Fruit fly (Drosophila melanogaster) whole organism, embryonic: ENCODE measurements around the gene temp.

Experiments
- B-H2 ChIP-seq: fragments of 200-800 bp; sonication (Bioruptor generic); optimal IDR thresholded peaks from 2 replicates; lab custom pipeline; 2018; ENCODE audit warnings: missing biosample characterization, mild to moderate bottlenecking, missing genetic modification characterization
- CG11085 ChIP-seq: fragments of 200-800 bp; sonication (Bioruptor generic); IDR thresholded peaks from 2 replicates; pipeline ENCODE4 v1.3.6; 2022; ENCODE audit warnings: missing biosample characterization, missing genetic modification characterization
- CG11695 ChIP-seq: fragments of 200-800 bp; sonication (Bioruptor generic); IDR thresholded peaks from 3 replicates; pipeline ENCODE4 v1.3.6; 2022; ENCODE audit warnings: missing biosample characterization, missing genetic modification characterization
- CG12071 ChIP-seq: fragments of 200-800 bp; sonication (Bioruptor generic); optimal IDR thresholded peaks from 3 replicates; lab custom pipeline; 2018; ENCODE audit warnings: missing biosample characterization, mild to moderate bottlenecking, missing genetic modification characterization
- CG12104 ChIP-seq: fragments of 200-800 bp; sonication (Bioruptor generic); optimal IDR thresholded peaks from 3 replicates; lab custom pipeline; 2016; ENCODE audit warnings: missing biosample characterization, missing genetic modification characterization
- CG12299 ChIP-seq: fragments of 200-800 bp; sonication (Bioruptor generic); optimal IDR thresholded peaks from 2 replicates; lab custom pipeline; 2018; ENCODE audit warnings: missing biosample characterization, mild to moderate bottlenecking, missing genetic modification characterization
- CG12744 ChIP-seq: fragments of 200-800 bp; sonication (Bioruptor generic); optimal IDR thresholded peaks from 2 replicates; lab custom pipeline; 2016; ENCODE audit warnings: missing biosample characterization, missing genetic modification characterization
- CG13287 ChIP-seq: fragments of 200-800 bp; sonication (Bioruptor generic); IDR thresholded peaks from 2 replicates; pipeline ENCODE4 v1.3.6; 2022; ENCODE audit warnings: missing biosample characterization, missing genetic modification characterization; ENCODE audit not compliant: partially characterized antibody
- CG15514 ChIP-seq: fragments of 200-800 bp; sonication (Bioruptor generic); optimal IDR thresholded peaks from 3 replicates; lab custom pipeline; 2017; ENCODE audit warnings: missing biosample characterization, missing genetic modification characterization, mild to moderate bottlenecking, moderate library complexity, missing genetic modification reagents
- CG16863 ChIP-seq: fragments of 200-800 bp; sonication (Bioruptor generic); optimal IDR thresholded peaks from 3 replicates; lab custom pipeline; 2016; ENCODE audit warnings: missing biosample characterization, missing genetic modification characterization
- CG17912 ChIP-seq: fragments of 200-800 bp; sonication (Bioruptor generic); optimal IDR thresholded peaks from 2 replicates; lab custom pipeline; 2018; ENCODE audit warnings: missing biosample characterization, mild to moderate bottlenecking, missing genetic modification characterization
- CG18619 ChIP-seq: fragments of 200-800 bp; sonication (Bioruptor generic); optimal IDR thresholded peaks from 3 replicates; lab custom pipeline; 2017; ENCODE audit warnings: missing biosample characterization, mild to moderate bottlenecking, missing genetic modification characterization
- CG2129 ChIP-seq: fragments of 200-800 bp; sonication (Bioruptor generic); IDR thresholded peaks from 2 replicates; pipeline ENCODE4 v1.3.6; 2022; ENCODE audit warnings: missing biosample characterization, missing genetic modification characterization; ENCODE audit not compliant: partially characterized antibody
- CG2875 ChIP-seq: fragments of 200-800 bp; sonication (Bioruptor generic); optimal IDR thresholded peaks from 2 replicates; lab custom pipeline; 2017; ENCODE audit warnings: missing biosample characterization, mild to moderate bottlenecking, missing genetic modification characterization, missing genetic modification reagents
- CG30403 ChIP-seq: fragments of 200-800 bp; sonication (Bioruptor generic); optimal IDR thresholded peaks from 3 replicates; lab custom pipeline; 2016; ENCODE audit warnings: missing biosample characterization, missing genetic modification characterization
- CG3065 ChIP-seq: fragments of 200-800 bp; sonication (Bioruptor generic); optimal IDR thresholded peaks from 2 replicates; lab custom pipeline; 2016; ENCODE audit warnings: missing biosample characterization, missing genetic modification characterization
- CG32767 ChIP-seq: fragments of 200-800 bp; sonication (Bioruptor generic); IDR thresholded peaks from 2 replicates; pipeline ENCODE4 v1.3.6; 2022; ENCODE audit warnings: missing biosample characterization, missing genetic modification characterization
- CG6254 ChIP-seq: fragments of 200-800 bp; sonication (Bioruptor generic); optimal IDR thresholded peaks from 3 replicates; lab custom pipeline; 2017; ENCODE audit warnings: mild to moderate bottlenecking, missing biosample characterization, missing genetic modification reagents, missing genetic modification characterization
- CG6272 ChIP-seq: fragments of 200-800 bp; sonication (Bioruptor generic); IDR thresholded peaks from 2 replicates; pipeline ENCODE4 v1.3.6; 2022; ENCODE audit warnings: missing biosample characterization, missing genetic modification characterization
- CG6654 ChIP-seq: fragments of 200-800 bp; sonication (Bioruptor generic); optimal IDR thresholded peaks from 2 replicates; lab custom pipeline; 2017; ENCODE audit warnings: missing biosample characterization, mild to moderate bottlenecking, missing genetic modification characterization
- CG6765 ChIP-seq: fragments of 200-800 bp; sonication (Bioruptor generic); optimal IDR thresholded peaks from 3 replicates; lab custom pipeline; 2017; ENCODE audit warnings: missing biosample characterization, mild to moderate bottlenecking, missing genetic modification characterization
- CG7271 ChIP-seq: fragments of 200-800 bp; sonication (Bioruptor generic); optimal IDR thresholded peaks from 2 replicates; lab custom pipeline; 2018; ENCODE audit warnings: missing biosample characterization, mild to moderate bottlenecking, missing genetic modification characterization, moderate library complexity
- CG7928 ChIP-seq: fragments of 200-800 bp; sonication (Bioruptor generic); optimal IDR thresholded peaks from 2 replicates; lab custom pipeline; 2017; ENCODE audit warnings: missing biosample characterization, mild to moderate bottlenecking, missing genetic modification characterization
- Chrac-16 ChIP-seq: fragments of 200-800 bp; sonication (Bioruptor generic); optimal IDR thresholded peaks from 3 replicates; lab custom pipeline; 2016; ENCODE audit warnings: missing biosample characterization, missing genetic modification characterization
- Dad ChIP-seq: fragments of 200-800 bp; sonication (Bioruptor generic); optimal IDR thresholded peaks from 3 replicates; lab custom pipeline; 2016; ENCODE audit warnings: missing biosample characterization, missing genetic modification characterization
- Dll ChIP-seq: fragments of 200-800 bp; sonication (Bioruptor generic); IDR thresholded peaks from 4 replicates; pipeline ENCODE4 v1.3.6; 2022; ENCODE audit warnings: missing biosample characterization, missing genetic modification characterization; ENCODE audit not compliant: partially characterized antibody
- Doc3 ChIP-seq: fragments of 200-800 bp; sonication (Bioruptor generic); IDR thresholded peaks from 3 replicates; pipeline ENCODE4 v1.3.6; 2022; ENCODE audit warnings: missing biosample characterization, missing genetic modification characterization; ENCODE audit not compliant: partially characterized antibody
- Gsc ChIP-seq: fragments of 200-800 bp; sonication (Bioruptor generic); IDR thresholded peaks from 2 replicates; pipeline ENCODE4 v1.3.6; 2022; ENCODE audit warnings: missing biosample characterization, missing genetic modification characterization
- HmgZ ChIP-seq: fragments of 200-800 bp; sonication (Bioruptor generic); optimal IDR thresholded peaks from 2 replicates; lab custom pipeline; 2018; ENCODE audit warnings: missing biosample characterization, mild to moderate bottlenecking, missing genetic modification characterization
- Hmr ChIP-seq: fragments of 200-800 bp; sonication (Bioruptor generic); optimal IDR thresholded peaks from 3 replicates; lab custom pipeline; 2017; ENCODE audit warnings: mild to moderate bottlenecking, missing biosample characterization, missing genetic modification reagents, missing genetic modification characterization
- Pdp1 ChIP-seq, 2 experiments: fragments of 200-800 bp; sonication (Bioruptor generic); optimal IDR thresholded peaks; 3 replicates each; lab custom pipeline; 2016; ENCODE audit warnings: missing biosample characterization in 2 of 2, missing genetic modification characterization in 2 of 2, mild to moderate bottlenecking in 1 of 2, moderate library complexity in 1 of 2
- Ravus ChIP-seq: fragments of 200-800 bp; sonication (Bioruptor generic); IDR thresholded peaks from 2 replicates; pipeline ENCODE4 v1.3.6; 2022; ENCODE audit warnings: missing biosample characterization, missing genetic modification characterization
- Tbp ChIP-seq: fragments of >200 bp; optimal IDR thresholded peaks from 2 replicates; lab custom pipeline; 2018; ENCODE audit warnings: missing biosample characterization, missing genetic modification characterization
- ab ChIP-seq: fragments of 200-800 bp; sonication (Bioruptor generic); optimal IDR thresholded peaks from 2 replicates; lab custom pipeline; 2016; ENCODE audit warnings: missing biosample characterization, missing genetic modification characterization
- abd-A ChIP-seq: fragments of 200-800 bp; sonication (Bioruptor generic); optimal IDR thresholded peaks from 3 replicates; lab custom pipeline; 2019; ENCODE audit warnings: missing biosample characterization, mild to moderate bottlenecking, missing genetic modification characterization, moderate library complexity
- al ChIP-seq: fragments of 200-800 bp; sonication (Bioruptor generic); IDR thresholded peaks from 2 replicates; pipeline ENCODE4 v1.3.6; 2022; ENCODE audit warnings: missing biosample characterization, missing genetic modification characterization
- aop ChIP-seq: fragments of 200-800 bp; sonication (Bioruptor generic); IDR thresholded peaks from 2 replicates; pipeline ENCODE4 v1.3.6; 2022; ENCODE audit warnings: missing biosample characterization, missing genetic modification characterization
- ato ChIP-seq: fragments of 200-800 bp; sonication (Bioruptor generic); IDR thresholded peaks from 2 replicates; pipeline ENCODE4 v1.3.6; 2022; ENCODE audit warnings: missing biosample characterization, missing genetic modification characterization; ENCODE audit not compliant: partially characterized antibody
- cg ChIP-seq: fragments of 200-800 bp; sonication (Bioruptor generic); optimal IDR thresholded peaks from 3 replicates; lab custom pipeline; 2019; ENCODE audit warnings: missing biosample characterization, mild to moderate bottlenecking, missing genetic modification characterization, moderate library complexity
- dan ChIP-seq: fragments of 200-800 bp; sonication (Bioruptor generic); IDR thresholded peaks from 2 replicates; pipeline ENCODE4 v1.3.6; 2022; ENCODE audit warnings: missing biosample characterization, missing genetic modification characterization
- gsb ChIP-seq: fragments of 200-800 bp; sonication (Bioruptor generic); IDR thresholded peaks from 2 replicates; pipeline ENCODE4 v1.3.6; 2022; ENCODE audit warnings: missing biosample characterization, missing genetic modification characterization
- pzg ChIP-seq: fragments of 200-800 bp; sonication (Bioruptor generic); optimal IDR thresholded peaks from 3 replicates; lab custom pipeline; 2018; ENCODE audit warnings: missing biosample characterization, mild to moderate bottlenecking, missing genetic modification characterization, moderate library complexity
- shn ChIP-seq: fragments of 200-800 bp; sonication (Bioruptor generic); optimal IDR thresholded peaks from 3 replicates; lab custom pipeline; 2016; ENCODE audit warnings: missing biosample characterization, missing genetic modification characterization
- ssp ChIP-seq: fragments of 200-800 bp; sonication (Bioruptor generic); IDR thresholded peaks from 2 replicates; pipeline ENCODE4 v1.3.6; 2022; ENCODE audit warnings: missing biosample characterization, missing genetic modification characterization
- tap ChIP-seq: fragments of 200-800 bp; optimal IDR thresholded peaks from 3 replicates; lab custom pipeline; 2019; ENCODE audit warnings: missing biosample characterization, mild to moderate bottlenecking, missing genetic modification characterization, moderate library complexity
- unc-4 ChIP-seq: fragments of 200-800 bp; sonication (Bioruptor generic); IDR thresholded peaks from 2 replicates; pipeline ENCODE4 v1.3.6; 2022; ENCODE audit warnings: missing biosample characterization, missing genetic modification characterization; ENCODE audit not compliant: partially characterized antibody
- vvl ChIP-seq: fragments of 200-800 bp; sonication (Bioruptor generic); IDR thresholded peaks from 2 replicates; pipeline ENCODE4 v1.3.6; 2022; ENCODE audit warnings: missing biosample characterization, missing genetic modification characterization
- yki ChIP-seq: fragments of >200 bp; optimal IDR thresholded peaks from 3 replicates; lab custom pipeline; 2018
- zf30C ChIP-seq: fragments of 200-800 bp; sonication (Bioruptor generic); optimal IDR thresholded peaks from 3 replicates; lab custom pipeline; 2018; ENCODE audit warnings: missing biosample characterization, mild to moderate bottlenecking, missing genetic modification characterization

Gene temp

dm6 chrX:2300293-2301068, 38.2 kb upstream of the temp start (continued):
- peak; percentile 90 for TF ChIP-seq CG30403 (GFP tag; lab: Kevin White, UChicago)
- TF ChIP-seq CG11085 (GFP tag; lab: Robert Waterston, UW): peak; percentile 90
- peak; percentile 84 for TF ChIP-seq CG12104
- TF ChIP-seq gsb (GFP tag; lab: Robert Waterston, UW): peak; percentile 95
- peak; percentile 89 for TF ChIP-seq CG12299
- TF ChIP-seq Gsc (GFP tag; lab: Robert Waterston, UW): peak; percentile 94
- TF ChIP-seq CG17912 (GFP tag; lab: Kevin White, UChicago): peak; percentile 75
- TF ChIP-seq zf30C: no peak
- peak; percentile 94 for TF ChIP-seq aop (GFP tag; lab: Robert Waterston, UW)
- peak; percentile 93 for TF ChIP-seq shn (GFP tag; lab: Kevin White, UChicago)
- peak; percentile 93 for TF ChIP-seq CG18619 (GFP tag; lab: Kevin White, UChicago)
- TF ChIP-seq CG2129 (GFP tag; lab: Robert Waterston, UW): no peak
- peak; percentile 85 for TF ChIP-seq CG6654 (GFP tag; lab: Kevin White, UChicago)
- peak; percentile 77 for TF ChIP-seq CG6765 (GFP tag; lab: Kevin White, UChicago)
- TF ChIP-seq Tbp (GFP tag; lab: Kevin White, UChicago): no peak
- TF ChIP-seq dan (GFP tag; lab: Robert Waterston, UW): peak; percentile 82
- peak; percentile 97 for TF ChIP-seq Hmr (GFP tag; lab: Kevin White, UChicago)
- no peak for TF ChIP-seq ato
- TF ChIP-seq Ravus (GFP tag; lab: Robert Waterston, UW): peak; percentile 92
- TF ChIP-seq CG7271 (tag; lab: Kevin White, UChicago): peak; percentile 11
- no peak for TF ChIP-seq unc-4 (GFP tag; lab: Robert Waterston, UW)
- TF ChIP-seq CG3065 (GFP tag; lab: Kevin White, UChicago): peak; percentile 69
- TF ChIP-seq CG16863: peak; percentile 96
- peak; percentile 91 for TF ChIP-seq al (GFP tag; lab: Robert Waterston, UW)
- peak; percentile 95 for TF ChIP-seq tap (tag; lab: Kevin White, UChicago)
- no peak for TF ChIP-seq pzg (GFP tag; lab: Kevin White, UChicago)
- peak; percentile 98 for TF ChIP-seq CG11695
- TF ChIP-seq Doc3: no peak
- TF ChIP-seq vvl (GFP tag; lab: Robert Waterston, UW): peak; percentile 99
- peak; percentile 90 for TF ChIP-seq ssp (GFP tag; lab: Robert Waterston, UW)
- TF ChIP-seq abd-A: no peak
- TF ChIP-seq cg: peak; percentile 73
- TF ChIP-seq CG6254: peak; percentile 90
- TF ChIP-seq CG15514 (GFP tag; lab: Kevin White, UChicago): peak; percentile 87
- TF ChIP-seq Chrac-16 (GFP tag; lab: Kevin White, UChicago): peak; percentile 88
- TF ChIP-seq HmgZ: peak; percentile 94
- peak; percentile 19 for TF ChIP-seq B-H2 (GFP tag; lab: Kevin White, UChicago)
- TF ChIP-seq Dll (GFP tag; lab: Robert Waterston, UW): no peak
- peak; percentile 84 to 90 for TF ChIP-seq Pdp1 (GFP tag; optimal IDR thresholded peaks at IDR 0.05; lab: Kevin White, UChicago)
- TF ChIP-seq CG2875 (GFP tag; lab: Kevin White, UChicago): peak; percentile 96
- peak; percentile 83 for TF ChIP-seq CG12744 (GFP tag; lab: Kevin White, UChicago)
- TF ChIP-seq yki (lab: Kevin White, UChicago): no peak
- TF ChIP-seq CG32767: peak; percentile 98
- peak; percentile 97 for TF ChIP-seq CG12071 (GFP tag; lab: Kevin White, UChicago)
- peak; percentile 17; the same call in 1 of the 2 replicates for TF ChIP-seq CG13287
- peak; percentile 74 for TF ChIP-seq ab
- TF ChIP-seq CG6272 (GFP tag; lab: Robert Waterston, UW): peak; percentile 93
- TF ChIP-seq Dad (GFP tag; lab: Kevin White, UChicago): peak; percentile 93
- TF ChIP-seq CG7928 (GFP tag; lab: Kevin White, UChicago): peak; percentile 66
